Worm (Caenorhabditis elegans): ENCODE results near the gene cyp-33E1.

Gene cyp-33E1

DNA sequence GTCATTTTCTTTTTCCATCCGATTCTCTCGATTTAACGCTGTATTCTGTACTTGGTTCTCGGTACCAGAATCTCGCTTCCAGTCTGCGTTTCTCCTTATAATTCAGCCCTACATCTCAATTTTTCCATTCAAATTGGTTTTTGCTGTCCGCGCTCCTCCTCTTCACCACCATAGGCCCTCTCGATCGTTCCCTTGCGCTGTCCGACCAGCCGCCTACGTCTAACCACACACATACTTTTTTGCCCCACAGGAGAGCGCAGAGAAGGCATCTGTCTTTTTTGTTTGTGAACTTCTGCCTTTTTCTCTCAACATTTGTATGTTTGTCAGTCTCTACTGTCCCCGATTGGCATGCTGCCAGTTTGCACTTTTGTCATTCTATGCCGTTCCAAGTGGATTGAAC lies 21.1 kb downstream of the cyp-33E1 start, which contains the start of gene F42A9.11 (continued):
- TF ChIP-seq nhr-237 (tag; optimal IDR thresholded peaks at IDR 0.05) = no peak
- TF ChIP-seq nhr-77 (tag; optimal IDR thresholded peaks at IDR 0.05) = no peak
- no peak for TF ChIP-seq ces-1 (GFP tag; optimal IDR thresholded peaks at IDR 0.05)
- peak; percentile 52; the same call in 1 of the 2 replicates for TF ChIP-seq hmg-1.1 (GFP tag; IDR thresholded peaks at IDR 0.05)
- TF ChIP-seq dpl-1 (GFP tag; optimal IDR thresholded peaks at IDR 0.05) = peak; percentile 9
- TF ChIP-seq mdl-1 (tag; optimal IDR thresholded peaks at IDR 0.05) = peak in 1 of 2 experiments; percentile 44
- TF ChIP-seq fkh-10 (GFP tag; optimal IDR thresholded peaks at IDR 0.05) = no peak
- TF ChIP-seq dmd-6 (GFP tag; IDR thresholded peaks at IDR 0.05) = peak; percentile 16; the same call in 1 of the 2 replicates
- 0 out of 2 replicates have a peak, but pooled peaks have one; percentile 20 for TF ChIP-seq set-16 (GFP tag; IDR thresholded peaks at IDR 0.05)
- no peak for TF ChIP-seq saeg-2 (GFP tag; IDR thresholded peaks at IDR 0.05)
- peak; percentile 73 for TF ChIP-seq mxl-3 (GFP tag; optimal IDR thresholded peaks at IDR 0.05)
- TF ChIP-seq dmd-8 (GFP tag; IDR thresholded peaks at IDR 0.05) = no peak
- TF ChIP-seq ceh-20 (GFP tag; IDR thresholded peaks at IDR 0.05) = no peak
- TF ChIP-seq duxl-1 (tag; optimal IDR thresholded peaks at IDR 0.05; ENCODE audit: poor library complexity) = no peak
- TF ChIP-seq lin-13 (GFP tag; optimal IDR thresholded peaks at IDR 0.05) = no peak
- TF ChIP-seq nhr-28 (tag; optimal IDR thresholded peaks at IDR 0.05) = peak; percentile 66
- TF ChIP-seq Y75B8A.6 (GFP tag; IDR thresholded peaks at IDR 0.05) = no peak
- TF ChIP-seq hlh-11 (tag; optimal IDR thresholded peaks at IDR 0.05) = peak; percentile 66
- TF ChIP-seq hlh-30 (tag; optimal IDR thresholded peaks at IDR 0.05; ENCODE audit: insufficient read depth) = peak; percentile 53
- TF ChIP-seq spr-3 (GFP tag; optimal IDR thresholded peaks at IDR 0.05) = no peak
- peak; percentile 28 for TF ChIP-seq nhr-6 (tag; optimal IDR thresholded peaks at IDR 0.05)
- TF ChIP-seq T26A8.4 (GFP tag; IDR thresholded peaks at IDR 0.05) = peak; percentile 51; the same call in 1 of the 2 replicates
- no peak for TF ChIP-seq pqm-1 (tag; optimal IDR thresholded peaks at IDR 0.05)
- peak in 1 of 2 experiments; percentile 79 for TF ChIP-seq unc-62 (GFP tag; optimal IDR thresholded peaks at IDR 0.05 in 1 of 2)
- TF ChIP-seq unc-62 (tag; optimal IDR thresholded peaks at IDR 0.05) = no peak
- no peak for TF ChIP-seq vab-7 (GFP tag; IDR thresholded peaks at IDR 0.05)
- no peak for TF ChIP-seq ceh-44 (GFP tag; IDR thresholded peaks at IDR 0.05)
- TF ChIP-seq attf-4 (tag; optimal IDR thresholded peaks at IDR 0.05) = no peak
- TF ChIP-seq lim-7 (GFP tag; IDR thresholded peaks at IDR 0.05) = no peak

DNA sequence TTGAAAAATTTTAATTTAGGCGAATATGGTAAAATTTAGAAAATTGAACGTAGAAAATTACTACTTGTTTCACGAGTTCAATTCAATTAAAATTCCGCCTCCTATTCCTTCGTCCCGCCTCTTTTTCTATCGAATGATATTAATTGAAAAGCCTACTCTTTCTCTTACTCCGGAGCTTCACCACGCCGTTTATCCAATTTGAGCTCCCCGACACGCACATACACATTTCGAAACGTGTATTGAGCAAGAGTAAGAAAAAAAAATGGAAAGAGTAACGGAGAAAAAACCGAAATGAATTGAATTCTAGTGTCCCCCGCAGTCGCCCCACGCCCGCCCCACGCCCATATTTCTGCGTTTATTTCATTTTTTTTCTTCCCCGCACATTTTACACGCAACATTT lies 22.1 kb downstream of the cyp-33E1 start:
- peak; percentile 8 for TF ChIP-seq aha-1 (tag)
- 0 out of 2 replicates have a peak, but pooled peaks have one; percentile 18 for TF ChIP-seq ctbp-1 (GFP tag; IDR thresholded peaks at IDR 0.05)
- 0 out of 2 replicates have a peak, but pooled peaks have one; percentile 24 for TF ChIP-seq egl-43 (GFP tag; IDR thresholded peaks at IDR 0.05)
- TF ChIP-seq hif-1 (tag; optimal IDR thresholded peaks at IDR 0.05) = peak in 1 of 2 experiments; percentile 4
- peak; percentile 70; the same call in 1 of the 2 replicates for TF ChIP-seq T26A8.4 (GFP tag; IDR thresholded peaks at IDR 0.05)
- no peak for TF ChIP-seq lin-29 (GFP tag; IDR thresholded peaks at IDR 0.05)
- 0 out of 2 replicates have a peak, but pooled peaks have one; percentile 8 for TF ChIP-seq pha-4 (GFP tag; IDR thresholded peaks at IDR 0.05)
- no peak for TF ChIP-seq pha-4 (tag; optimal IDR thresholded peaks at IDR 0.05)
- TF ChIP-seq duxl-1 (tag; optimal IDR thresholded peaks at IDR 0.05; ENCODE audit: poor library complexity) = no peak

DNA sequence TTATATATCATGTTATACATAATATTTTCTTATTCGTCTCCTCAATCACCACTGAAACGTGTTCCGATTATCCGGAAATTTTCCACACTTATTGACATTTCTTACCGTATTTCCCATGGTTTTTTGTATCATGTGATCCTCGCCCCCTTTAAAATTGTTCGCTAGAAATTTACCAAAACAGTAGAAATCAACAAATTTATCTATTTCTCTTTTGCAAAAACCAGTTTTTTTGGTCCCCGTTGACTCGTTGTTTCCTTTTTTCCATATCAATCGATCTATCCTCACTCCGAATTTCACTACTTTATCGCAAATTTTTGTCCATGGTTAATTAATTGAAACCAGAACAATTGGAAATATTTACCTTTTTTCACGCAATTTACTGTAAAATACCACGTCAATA lies 22.7 kb downstream of the cyp-33E1 start:
- TF ChIP-seq ztf-7 (tag; optimal IDR thresholded peaks at IDR 0.05) (no peak), lin-39 (tag; optimal IDR thresholded peaks at IDR 0.05) (no peak), spr-3 (GFP tag; optimal IDR thresholded peaks at IDR 0.05) (no peak), F44E2.7 (GFP tag; IDR thresholded peaks at IDR 0.05) (no peak), unc-62 (GFP tag; optimal IDR thresholded peaks at IDR 0.05 in 1 of 2) (no peak), unc-62 (tag; optimal IDR thresholded peaks at IDR 0.05) (no peak), aha-1 (tag) (no peak), nhr-42 (GFP tag; IDR thresholded peaks at IDR 0.05) (no peak), rbr-2 (tag; optimal IDR thresholded peaks at IDR 0.05) (no peak), nhr-6 (tag; optimal IDR thresholded peaks at IDR 0.05) (no peak), gei-8 (GFP tag; optimal IDR thresholded peaks at IDR 0.05) (no peak), mxl-3 (GFP tag; optimal IDR thresholded peaks at IDR 0.05) (no peak), madf-5 (GFP tag; IDR thresholded peaks at IDR 0.05) (no peak), daf-16 (GFP tag; optimal IDR thresholded peaks at IDR 0.05) (no peak), daf-16 (tag; optimal IDR thresholded peaks at IDR 0.05) (no peak), zip-11 (GFP tag; IDR thresholded peaks at IDR 0.05) (no peak), dmd-6 (GFP tag; IDR thresholded peaks at IDR 0.05) (no peak), php-3 (GFP tag; IDR thresholded peaks at IDR 0.05) (no peak), ceh-32 (tag; optimal IDR thresholded peaks at IDR 0.05; ENCODE audit: poor library complexity) (no peak), F10B5.3 (tag; optimal IDR thresholded peaks at IDR 0.05) (no peak), F49E8.2 (tag; optimal IDR thresholded peaks at IDR 0.05; ENCODE audit: borderline replicate concordance) (no peak)
